Worm (Caenorhabditis elegans): ENCODE measurements around the gene clip-1.

clip-1 gene

ce11 chrIII:9224986-9225385, 43.9 kb downstream of the clip-1 start (continued):
- TF ChIP-seq madf-8 (GFP tag; conservative IDR thresholded peaks at IDR 0.05), result no peak

- no peak for TF ChIP-seq atf-7 (tag; optimal IDR thresholded peaks at IDR 0.05)
Measured at ce11 chrIII:9215367-9215766, 53.5 kb downstream of the clip-1 start, which contains the start of gene npr-29. TSS of gene npr-29 (minus strand) at chrIII:9215467.

All from whole organism, young adult.